Worm (Caenorhabditis elegans) whole organism, mixed stage, embryonic: ENCODE data around the gene srh-32.

Experiments
- M03D4.4 ChIP-seq: sonication (generic microtip); optimal IDR thresholded peaks from 2 replicates; lab custom pipeline; 2017; ENCODE audit warnings: mild to moderate bottlenecking, missing genetic modification characterization, missing compliant biosample characterization
- bed-3 ChIP-seq: fragments of 200-800 bp; sonication (Bioruptor generic); optimal IDR thresholded peaks from 3 replicates; lab custom pipeline; 2018; ENCODE audit warnings: mild to moderate bottlenecking, missing genetic modification characterization, moderate library complexity, missing compliant biosample characterization
- ceh-39 ChIP-seq: fragments of 150-350 bp; optimal IDR thresholded peaks from 2 replicates; lab custom pipeline; 2014; ENCODE audit warnings: missing biosample characterization, missing genetic modification characterization
- ceh-43 ChIP-seq: fragments of 200-800 bp; sonication (Bioruptor generic); optimal IDR thresholded peaks from 2 replicates; lab custom pipeline; 2018; ENCODE audit warnings: mild to moderate bottlenecking, missing genetic modification characterization, moderate library complexity, missing compliant biosample characterization
- ceh-83 ChIP-seq: fragments of 200-800 bp; sonication (Bioruptor generic); optimal IDR thresholded peaks from 2 replicates; lab custom pipeline; 2018; ENCODE audit warnings: mild to moderate bottlenecking, missing genetic modification characterization, missing compliant biosample characterization
- ces-1 ChIP-seq: fragments of 150-350 bp; optimal IDR thresholded peaks from 2 replicates; lab custom pipeline; 2014; ENCODE audit warnings: missing biosample characterization, missing genetic modification reagents, missing genetic modification characterization
- cnd-1 ChIP-seq: fragments of 200-800 bp; sonication (Bioruptor generic); optimal IDR thresholded peaks from 2 replicates; lab custom pipeline; 2018; ENCODE audit warnings: mild to moderate bottlenecking, missing genetic modification characterization, missing compliant biosample characterization
- drap-1 ChIP-seq: fragments of 200-800 bp; sonication (Bioruptor generic); optimal IDR thresholded peaks from 3 replicates; lab custom pipeline; 2018; ENCODE audit warnings: mild to moderate bottlenecking, missing genetic modification characterization, missing compliant biosample characterization
- elt-1 ChIP-seq: sonication (generic microtip); optimal IDR thresholded peaks from 2 replicates; lab custom pipeline; 2017; ENCODE audit warnings: missing genetic modification characterization, mild to moderate bottlenecking, missing compliant biosample characterization, antibody characterized with exemption, moderate library complexity, borderline replicate concordance; ENCODE audit not compliant: insufficient read depth
- elt-3 ChIP-seq: fragments of 150-350 bp; optimal IDR thresholded peaks from 2 replicates; lab custom pipeline; 2014; ENCODE audit warnings: missing biosample characterization, missing genetic modification characterization
- flh-1 ChIP-seq: fragments of 200-800 bp; sonication (Bioruptor generic); optimal IDR thresholded peaks from 2 replicates; lab custom pipeline; 2018; ENCODE audit warnings: mild to moderate bottlenecking, missing genetic modification characterization, moderate library complexity, missing compliant biosample characterization
- ham-2 ChIP-seq: fragments of 200-800 bp; sonication (Bioruptor generic); optimal IDR thresholded peaks from 2 replicates; lab custom pipeline; 2018; ENCODE audit warnings: mild to moderate bottlenecking, missing genetic modification characterization, missing compliant biosample characterization
- lin-13 ChIP-seq: fragments of 150-350 bp; optimal IDR thresholded peaks from 2 replicates; lab custom pipeline; 2014; ENCODE audit warnings: missing biosample characterization, missing genetic modification characterization
- lin-32 ChIP-seq: fragments of 200-800 bp; sonication (Bioruptor generic); optimal IDR thresholded peaks from 2 replicates; lab custom pipeline; 2018; ENCODE audit warnings: mild to moderate bottlenecking, missing genetic modification characterization, missing compliant biosample characterization
- mab-5 ChIP-seq: fragments of 150-350 bp; optimal IDR thresholded peaks from 2 replicates; lab custom pipeline; 2014; ENCODE audit warnings: missing biosample characterization, missing genetic modification characterization
- mep-1 ChIP-seq: fragments of 150-350 bp; optimal IDR thresholded peaks from 2 replicates; lab custom pipeline; 2017; ENCODE audit warnings: missing biosample characterization, missing genetic modification reagents, missing genetic modification characterization, inconsistent platforms
- mls-2 ChIP-seq: sonication (generic microtip); optimal IDR thresholded peaks from 2 replicates; lab custom pipeline; 2016; ENCODE audit warnings: mild to moderate bottlenecking, missing genetic modification characterization, moderate library complexity, missing compliant biosample characterization
- nhr-12 ChIP-seq: fragments of 150-350 bp; optimal IDR thresholded peaks from 2 replicates; lab custom pipeline; 2014; ENCODE audit warnings: missing biosample characterization, missing genetic modification characterization
- nhr-2 ChIP-seq: fragments of 150-350 bp; optimal IDR thresholded peaks from 2 replicates; lab custom pipeline; 2014; ENCODE audit warnings: missing biosample characterization, missing genetic modification characterization
- nhr-237 ChIP-seq: fragments of 150-350 bp; optimal IDR thresholded peaks from 2 replicates; lab custom pipeline; 2014; ENCODE audit warnings: missing biosample characterization, missing genetic modification characterization
- nhr-28 ChIP-seq: fragments of 150-350 bp; optimal IDR thresholded peaks from 2 replicates; lab custom pipeline; 2014; ENCODE audit warnings: missing biosample characterization, missing genetic modification characterization
- nhr-76 ChIP-seq: sonication (generic microtip); optimal IDR thresholded peaks from 2 replicates; lab custom pipeline; 2017; ENCODE audit warnings: missing biosample characterization, missing genetic modification characterization
- pha-4 ChIP-seq: fragments of 150-350 bp; optimal IDR thresholded peaks from 2 replicates; lab custom pipeline; 2018; ENCODE audit warnings: missing biosample characterization, missing genetic modification reagents, missing genetic modification characterization
- sem-2 ChIP-seq: fragments of 200-800 bp; sonication (Bioruptor generic); optimal IDR thresholded peaks from 2 replicates; lab custom pipeline; 2018; ENCODE audit warnings: mild to moderate bottlenecking, missing genetic modification characterization, missing compliant biosample characterization
- snpc-4 ChIP-seq: fragments of 150-350 bp; optimal IDR thresholded peaks from 2 replicates; lab custom pipeline; 2014; ENCODE audit warnings: missing biosample characterization, missing genetic modification characterization
- tbx-8 ChIP-seq: fragments of 200-800 bp; sonication (Bioruptor generic); optimal IDR thresholded peaks from 2 replicates; lab custom pipeline; 2018; ENCODE audit warnings: mild to moderate bottlenecking, missing genetic modification characterization, moderate library complexity, missing compliant biosample characterization
- unc-120 ChIP-seq: sonication (generic microtip); optimal IDR thresholded peaks from 2 replicates; lab custom pipeline; 2017; ENCODE audit warnings: missing genetic modification characterization, missing compliant biosample characterization; ENCODE audit not compliant: poor library complexity, severe bottlenecking
- unc-39 ChIP-seq: fragments of 150-350 bp; optimal IDR thresholded peaks from 2 replicates; lab custom pipeline; 2014; ENCODE audit warnings: missing biosample characterization, missing genetic modification characterization
- unc-62 ChIP-seq: fragments of 150-350 bp; optimal IDR thresholded peaks from 2 replicates; lab custom pipeline; 2014; ENCODE audit warnings: missing biosample characterization, missing genetic modification reagents, missing genetic modification characterization
- zip-8 ChIP-seq: fragments of 150-350 bp; optimal IDR thresholded peaks from 2 replicates; lab custom pipeline; 2014; ENCODE audit warnings: missing biosample characterization, missing genetic modification characterization
- ztf-11 ChIP-seq: fragments of 150-350 bp; optimal IDR thresholded peaks from 2 replicates; lab custom pipeline; 2014; ENCODE audit warnings: missing biosample characterization, missing genetic modification characterization

srh-32 gene

DNA sequence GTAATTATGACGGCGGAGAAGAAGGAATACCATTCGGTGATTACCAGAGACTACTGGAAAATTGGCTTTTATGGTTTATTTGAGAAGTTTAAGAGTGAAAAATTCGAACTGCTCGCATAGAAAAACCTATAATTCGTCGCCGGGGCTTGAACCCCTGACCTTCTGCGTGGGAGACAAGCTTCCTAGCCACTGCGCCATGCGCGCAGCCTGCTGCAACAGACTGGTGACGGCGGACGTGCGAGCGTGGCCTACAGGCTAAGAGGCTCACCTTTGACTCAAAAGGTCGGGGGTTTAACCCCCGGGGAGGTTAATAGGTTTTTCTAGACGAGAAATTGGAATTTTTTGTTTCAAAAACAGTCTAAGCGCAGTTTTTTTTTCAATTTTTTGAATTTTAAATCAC is 36.6 kb upstream of the srh-32 start:
- no peak for TF ChIP-seq drap-1
- no peak for TF ChIP-seq ces-1 (GFP tag; lab: Kevin White, UChicago)
- TF ChIP-seq nhr-2 (tag; lab: Kevin White, UChicago): no peak
- no peak for TF ChIP-seq zip-8 (tag; lab: Kevin White, UChicago)
- TF ChIP-seq flh-1: no peak
- no peak for TF ChIP-seq elt-1 (tag; lab: Kevin White, UChicago)
- TF ChIP-seq cnd-1 (tag; lab: Kevin White, UChicago): no peak
- TF ChIP-seq mab-5 (tag; lab: Kevin White, UChicago): no peak
- no peak for TF ChIP-seq M03D4.4 (tag; lab: Kevin White, UChicago)
- no peak for TF ChIP-seq unc-120 (tag; lab: Kevin White, UChicago)
- no peak for TF ChIP-seq mep-1 (tag; lab: Kevin White, UChicago)
- TF ChIP-seq elt-3: no peak
- TF ChIP-seq ceh-43 (GFP tag; lab: Kevin White, UChicago): no peak
- TF ChIP-seq ceh-83 (GFP tag; lab: Kevin White, UChicago): no peak
- TF ChIP-seq unc-39: no peak

- no peak for TF ChIP-seq lin-13 (tag; lab: Kevin White, UChicago)
- TF ChIP-seq mep-1 (tag; lab: Kevin White, UChicago): no peak
- TF ChIP-seq nhr-12 (tag; lab: Kevin White, UChicago): no peak
- no peak for TF ChIP-seq unc-39
- TF ChIP-seq snpc-4 (tag; lab: Kevin White, UChicago): no peak
- no peak for TF ChIP-seq drap-1
- TF ChIP-seq mls-2: no peak
- no peak for TF ChIP-seq tbx-8
- no peak for TF ChIP-seq pha-4 (tag; lab: Kevin White, UChicago)
- TF ChIP-seq bed-3 (GFP tag; lab: Kevin White, UChicago): no peak
- TF ChIP-seq mab-5 (tag; lab: Kevin White, UChicago): no peak
Measured at ce11 chrV:17665906-17666305, 35.1 kb upstream of the srh-32 start, which contains the start of gene F59A1.11. Gene F59A1.11 (minus strand): TSS chrV:17666006.

ce11 chrV:17667676-17668075 is 33.3 kb upstream of the srh-32 start, which contains the start of gene F59A1.12:
Gene F59A1.12 (minus strand): TSS chrV:17667776.
- TF ChIP-seq ceh-83 (GFP tag; lab: Kevin White, UChicago): no peak
- no peak for TF ChIP-seq M03D4.4 (tag; lab: Kevin White, UChicago)
- no peak for TF ChIP-seq zip-8 (tag; lab: Kevin White, UChicago)
- TF ChIP-seq tbx-8: no peak
- TF ChIP-seq ceh-39 (tag; lab: Kevin White, UChicago): no peak
- TF ChIP-seq nhr-76: no peak
- TF ChIP-seq unc-62 (GFP tag; lab: Kevin White, UChicago): no peak
- no peak for TF ChIP-seq unc-120 (tag; lab: Kevin White, UChicago)
- no peak for TF ChIP-seq elt-3
- no peak for TF ChIP-seq lin-32 (GFP tag; lab: Kevin White, UChicago)
- TF ChIP-seq mab-5 (tag; lab: Kevin White, UChicago): no peak
- no peak for TF ChIP-seq flh-1
- TF ChIP-seq sem-2 (GFP tag; lab: Kevin White, UChicago): no peak
- no peak for TF ChIP-seq mls-2
- TF ChIP-seq mep-1 (tag; lab: Kevin White, UChicago): no peak
- TF ChIP-seq, all 35 proteins: peak for 0

DNA sequence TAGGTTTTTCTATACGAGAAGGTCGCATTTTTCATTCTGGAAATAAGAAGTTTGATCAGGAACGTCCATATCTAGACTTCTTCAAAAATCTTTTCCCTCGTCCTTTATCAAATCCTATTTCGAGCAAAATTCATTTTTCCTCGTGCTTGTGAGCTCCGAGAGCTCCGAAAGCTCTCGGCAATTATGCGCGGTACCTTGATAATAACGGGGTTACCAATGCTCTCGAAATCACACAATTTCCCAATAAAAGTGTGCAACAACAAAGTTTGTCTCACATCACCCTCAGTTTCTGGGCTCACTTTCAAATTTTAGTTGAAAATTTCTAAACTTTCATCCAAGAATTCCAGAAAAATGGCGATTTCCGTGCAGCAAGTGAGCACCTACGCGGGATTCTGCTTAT is 32.5 kb upstream of the srh-32 start, which contains the start of gene str-89:
str-89 (plus strand) TSS at position 301 of the 400 bp plus-strand sequence.
- no peak for TF ChIP-seq nhr-237 (tag; lab: Kevin White, UChicago)

- no peak for TF ChIP-seq mep-1 (tag; lab: Kevin White, UChicago)
- TF ChIP-seq unc-120 (tag; lab: Kevin White, UChicago): no peak
- TF ChIP-seq drap-1: no peak
- TF ChIP-seq nhr-28 (tag; lab: Kevin White, UChicago): no peak
- TF ChIP-seq ham-2: no peak
- TF ChIP-seq ceh-43 (GFP tag; lab: Kevin White, UChicago): no peak
- TF ChIP-seq M03D4.4 (tag; lab: Kevin White, UChicago): no peak
- TF ChIP-seq nhr-76: no peak
- TF ChIP-seq ztf-11: no peak
Measured at ce11 chrV:17673343-17673742, 27.7 kb upstream of the srh-32 start, which contains the start of gene str-93. Gene str-93 (minus strand): TSS chrV:17673443.
